Worm (Caenorhabditis elegans) whole organism, L3 larva: ENCODE data around the gene myo-6.

Source experiments
- R02D3.7 ChIP-seq: fragments of 150-350 bp; optimal IDR thresholded peaks from 2 replicates; lab custom pipeline; 2014; ENCODE audit warnings: missing biosample characterization, missing genetic modification characterization
- ZK546.5 ChIP-seq: sonication (generic microtip); optimal IDR thresholded peaks from 2 replicates; lab custom pipeline; 2017; ENCODE audit warnings: missing biosample characterization, missing genetic modification characterization
- aly-2 ChIP-seq: fragments of 150-350 bp; optimal IDR thresholded peaks from 2 replicates; lab custom pipeline; 2014; ENCODE audit warnings: missing biosample characterization, missing genetic modification characterization
- ama-1 ChIP-seq: fragments of 150-350 bp; optimal IDR thresholded peaks from 2 replicates; lab custom pipeline; 2018
- ceh-16 ChIP-seq: sonication (generic microtip); optimal IDR thresholded peaks from 2 replicates; lab custom pipeline; 2017; ENCODE audit warnings: missing biosample characterization, missing genetic modification characterization
- ceh-28 ChIP-seq: fragments of 150-350 bp; optimal IDR thresholded peaks from 2 replicates; lab custom pipeline; 2014; ENCODE audit warnings: missing biosample characterization, missing genetic modification reagents, missing genetic modification characterization
- ceh-82 ChIP-seq: fragments of 150-350 bp; optimal IDR thresholded peaks from 2 replicates; lab custom pipeline; 2014; ENCODE audit warnings: missing biosample characterization, missing genetic modification characterization
- ceh-9 ChIP-seq: sonication (generic microtip); optimal IDR thresholded peaks from 2 replicates; lab custom pipeline; 2018; ENCODE audit warnings: missing biosample characterization, missing genetic modification characterization
- daf-12 ChIP-seq: fragments of 150-350 bp; optimal IDR thresholded peaks from 2 replicates; lab custom pipeline; 2014; ENCODE audit warnings: missing biosample characterization, missing genetic modification reagents, missing genetic modification characterization
- egl-27 ChIP-seq: sonication (generic microtip); optimal IDR thresholded peaks from 4 replicates; lab custom pipeline; 2017; ENCODE audit warnings: missing biosample characterization, missing genetic modification reagents, missing genetic modification characterization
- egl-5 ChIP-seq: fragments of 150-350 bp; optimal IDR thresholded peaks from 2 replicates; lab custom pipeline; 2017; ENCODE audit warnings: missing biosample characterization, missing genetic modification reagents, missing genetic modification characterization, inconsistent platforms
- elt-1 ChIP-seq: fragments of 150-350 bp; optimal IDR thresholded peaks from 2 replicates; lab custom pipeline; 2014; ENCODE audit warnings: missing biosample characterization, missing genetic modification characterization
- elt-2 ChIP-seq: sonication (generic microtip); optimal IDR thresholded peaks from 2 replicates; lab custom pipeline; 2016; ENCODE audit warnings: missing genetic modification reagents, mild to moderate bottlenecking, missing genetic modification characterization, missing compliant biosample characterization
- elt-3 ChIP-seq, 3 experiments: fragments of 150-350 bp in 1 of 3; sonication (generic microtip) in 2 of 3; optimal IDR thresholded peaks; 2 replicates in 2 of 3; 4 replicates in 1 of 3; lab custom pipeline; 2014 to 2017; ENCODE audit warnings: missing biosample characterization in 3 of 3, missing genetic modification characterization in 3 of 3
- eor-1 ChIP-seq, 2 experiments: fragments of 150-350 bp; optimal IDR thresholded peaks; 2 replicates each; lab custom pipeline; 2014 to 2018; ENCODE audit warnings: missing biosample characterization in 2 of 2, missing genetic modification characterization in 2 of 2
- fkh-10 ChIP-seq: sonication (generic microtip); optimal IDR thresholded peaks from 2 replicates; lab custom pipeline; 2017; ENCODE audit warnings: missing biosample characterization, missing genetic modification reagents, missing genetic modification characterization
- fkh-2 ChIP-seq: fragments of 150-350 bp; optimal IDR thresholded peaks from 2 replicates; lab custom pipeline; 2014; ENCODE audit warnings: missing biosample characterization, missing genetic modification reagents, missing genetic modification characterization
- fos-1 ChIP-seq: fragments of 150-350 bp; optimal IDR thresholded peaks from 2 replicates; lab custom pipeline; 2014; ENCODE audit warnings: missing biosample characterization, missing genetic modification characterization
- hmg-11 ChIP-seq: sonication (generic microtip); optimal IDR thresholded peaks from 2 replicates; lab custom pipeline; 2016; ENCODE audit warnings: missing genetic modification characterization, missing compliant biosample characterization
- jun-1 ChIP-seq: fragments of 150-350 bp; optimal IDR thresholded peaks from 2 replicates; lab custom pipeline; 2014; ENCODE audit warnings: missing biosample characterization, missing genetic modification reagents, missing genetic modification characterization
- lin-15B ChIP-seq: fragments of 150-350 bp; optimal IDR thresholded peaks from 2 replicates; lab custom pipeline; 2014; ENCODE audit warnings: missing biosample characterization, missing genetic modification characterization
- lin-39 ChIP-seq: fragments of 150-350 bp; optimal IDR thresholded peaks from 2 replicates; lab custom pipeline; 2018; ENCODE audit warnings: missing biosample characterization, missing genetic modification reagents, missing genetic modification characterization
- lsy-12 ChIP-seq: sonication (generic microtip); optimal IDR thresholded peaks from 2 replicates; lab custom pipeline; 2016; ENCODE audit warnings: mild to moderate bottlenecking, missing genetic modification characterization, missing compliant biosample characterization
- mdl-1 ChIP-seq: fragments of 150-350 bp; optimal IDR thresholded peaks from 2 replicates; lab custom pipeline; 2014; ENCODE audit warnings: missing biosample characterization, missing genetic modification characterization
- mml-1 ChIP-seq: fragments of 150-350 bp; sonication (generic microtip); optimal IDR thresholded peaks from 3 replicates; lab custom pipeline; 2014; ENCODE audit warnings: missing biosample characterization, missing genetic modification characterization
- nfya-1 ChIP-seq: sonication (generic microtip); optimal IDR thresholded peaks from 2 replicates; lab custom pipeline; 2017; ENCODE audit warnings: missing genetic modification characterization, mild to moderate bottlenecking, missing compliant biosample characterization, antibody characterized with exemption, moderate library complexity; ENCODE audit not compliant: insufficient read depth
- nhr-11 ChIP-seq: fragments of 150-350 bp; optimal IDR thresholded peaks from 2 replicates; lab custom pipeline; 2014; ENCODE audit warnings: missing biosample characterization, missing genetic modification characterization
- nhr-12 ChIP-seq: fragments of 150-350 bp; optimal IDR thresholded peaks from 2 replicates; lab custom pipeline; 2014; ENCODE audit warnings: missing biosample characterization, missing genetic modification characterization
- nhr-23 ChIP-seq: fragments of 150-350 bp; optimal IDR thresholded peaks from 2 replicates; lab custom pipeline; 2014; ENCODE audit warnings: missing biosample characterization, missing genetic modification reagents, missing genetic modification characterization
- nhr-237 ChIP-seq: fragments of 150-350 bp; optimal IDR thresholded peaks from 2 replicates; lab custom pipeline; 2014; ENCODE audit warnings: missing biosample characterization, missing genetic modification characterization
- nhr-25 ChIP-seq: sonication (generic microtip); optimal IDR thresholded peaks from 2 replicates; lab custom pipeline; 2017; ENCODE audit warnings: missing biosample characterization, missing genetic modification characterization
- nhr-28 ChIP-seq: fragments of 150-350 bp; optimal IDR thresholded peaks from 2 replicates; lab custom pipeline; 2014; ENCODE audit warnings: missing biosample characterization, missing genetic modification characterization
- nhr-43 ChIP-seq: sonication (generic microtip); optimal IDR thresholded peaks from 2 replicates; lab custom pipeline; 2016; ENCODE audit warnings: mild to moderate bottlenecking, missing genetic modification characterization, missing compliant biosample characterization; ENCODE audit not compliant: poor library complexity, severe bottlenecking
- nhr-67 ChIP-seq: fragments of 150-350 bp; optimal IDR thresholded peaks from 2 replicates; lab custom pipeline; 2014; ENCODE audit warnings: missing biosample characterization, missing genetic modification characterization
- nhr-76 ChIP-seq: fragments of 150-350 bp; sonication (generic microtip); optimal IDR thresholded peaks from 5 replicates; lab custom pipeline; 2014; ENCODE audit warnings: missing biosample characterization, missing genetic modification characterization
- nhr-77 ChIP-seq: fragments of 150-350 bp; optimal IDR thresholded peaks from 2 replicates; lab custom pipeline; 2014; ENCODE audit warnings: missing biosample characterization, missing genetic modification characterization
- pha-4 ChIP-seq: fragments of 150-350 bp; optimal IDR thresholded peaks from 2 replicates; lab custom pipeline; 2014; ENCODE audit warnings: missing biosample characterization, missing genetic modification reagents, missing genetic modification characterization
- pqm-1 ChIP-seq: fragments of 150-350 bp; optimal IDR thresholded peaks from 2 replicates; lab custom pipeline; 2017; ENCODE audit warnings: missing biosample characterization, missing genetic modification characterization, inconsistent platforms
- sea-2 ChIP-seq: fragments of 150-350 bp; sonication (generic microtip); optimal IDR thresholded peaks from 4 replicates; lab custom pipeline; 2014; ENCODE audit warnings: missing biosample characterization, missing genetic modification reagents, missing genetic modification characterization
- skn-1 ChIP-seq: fragments of 150-350 bp; optimal IDR thresholded peaks from 2 replicates; lab custom pipeline; 2014; ENCODE audit warnings: missing biosample characterization, missing genetic modification characterization
- snpc-4 ChIP-seq: fragments of 150-350 bp; optimal IDR thresholded peaks from 2 replicates; lab custom pipeline; 2014; ENCODE audit warnings: missing biosample characterization, missing genetic modification characterization
- tbx-2 ChIP-seq: sonication (generic microtip); optimal IDR thresholded peaks from 2 replicates; lab custom pipeline; 2016; ENCODE audit warnings: mild to moderate bottlenecking, missing genetic modification characterization, missing compliant biosample characterization
- unc-39 ChIP-seq: sonication (generic microtip); optimal IDR thresholded peaks from 4 replicates; lab custom pipeline; 2017; ENCODE audit warnings: missing biosample characterization, missing genetic modification characterization
- unc-62 ChIP-seq: fragments of 150-350 bp; sonication (generic microtip); optimal IDR thresholded peaks from 4 replicates; lab custom pipeline; 2014; ENCODE audit warnings: missing biosample characterization, missing genetic modification reagents, missing genetic modification characterization
- zag-1 ChIP-seq: fragments of 150-350 bp; optimal IDR thresholded peaks from 2 replicates; lab custom pipeline; 2014; ENCODE audit warnings: missing biosample characterization, missing genetic modification characterization
- ztf-11 ChIP-seq: fragments of 150-350 bp; optimal IDR thresholded peaks from 2 replicates; lab custom pipeline; 2014; ENCODE audit warnings: missing biosample characterization, missing genetic modification characterization
- ztf-4 ChIP-seq: fragments of 150-350 bp; optimal IDR thresholded peaks from 2 replicates; lab custom pipeline; 2014; ENCODE audit warnings: missing biosample characterization, missing genetic modification characterization

myo-6 gene

ce11 chrIII:13464493-13465362 lies 55.1 kb downstream of the myo-6 start, which contains the start of gene kel-3 (continued):
- TF ChIP-seq R02D3.7 = peak; percentile 26
- TF ChIP-seq jun-1 (tag; lab: Kevin White, UChicago) = peak; percentile 85
- TF ChIP-seq zag-1 (tag; lab: Kevin White, UChicago) = no peak
- TF ChIP-seq ztf-4 (tag; lab: Kevin White, UChicago) = no peak

- TF ChIP-seq lin-15B (tag; lab: Kevin White, UChicago) = peak; percentile 86
- no peak for TF ChIP-seq nhr-11 (tag; lab: Kevin White, UChicago)
- TF ChIP-seq daf-12 = no peak
- TF ChIP-seq R02D3.7 = peak; percentile 34
- TF ChIP-seq ceh-9 = no peak
- no peak for TF ChIP-seq fos-1 (tag; lab: Kevin White, UChicago)
- no peak for TF ChIP-seq aly-2 (tag; lab: Kevin White, UChicago)
- peak; percentile 97 for TF ChIP-seq pha-4 (tag; lab: Kevin White, UChicago)
- no peak for TF ChIP-seq unc-62 (GFP tag; lab: Kevin White, UChicago)
- TF ChIP-seq nhr-67 = no peak
- TF ChIP-seq elt-2 = peak; percentile 50
- no peak for TF ChIP-seq ceh-16 (tag; lab: Kevin White, UChicago)
- peak; percentile 49 for TF ChIP-seq hmg-11 (tag; lab: Kevin White, UChicago)
- no peak for TF ChIP-seq mdl-1
- TF ChIP-seq tbx-2 (tag; lab: Kevin White, UChicago) = peak; percentile 71
- TF ChIP-seq sea-2 (GFP tag; lab: Kevin White, UChicago) = no peak
- peak; percentile 89 for TF ChIP-seq skn-1 (tag; lab: Kevin White, UChicago)
- TF ChIP-seq nhr-28 (tag; lab: Kevin White, UChicago) = no peak
- TF ChIP-seq nhr-12 (tag; lab: Kevin White, UChicago) = no peak
- TF ChIP-seq nhr-25 (tag; lab: Kevin White, UChicago) = peak; percentile 91
- peak; percentile 95 for TF ChIP-seq nfya-1
- peak; percentile 95 for TF ChIP-seq ceh-28
- TF ChIP-seq snpc-4 (tag; lab: Kevin White, UChicago) = peak; percentile 82
- TF ChIP-seq nhr-76 = no peak
- TF ChIP-seq ceh-82 (tag; lab: Kevin White, UChicago) = peak; percentile 48
- TF ChIP-seq ztf-11 (tag; lab: Kevin White, UChicago) = no peak
- peak; percentile 90 for TF ChIP-seq nhr-43 (tag; lab: Kevin White, UChicago)
- peak; percentile 56 for TF ChIP-seq lin-39 (tag; lab: Kevin White, UChicago)
- peak; percentile 61 for TF ChIP-seq pqm-1 (tag; lab: Kevin White, UChicago)
- TF ChIP-seq ama-1 = peak; percentile 74
- peak; percentile 51 for TF ChIP-seq fkh-10 (GFP tag; lab: Kevin White, UChicago)
- peak; percentile 28 for TF ChIP-seq nhr-77 (tag; lab: Kevin White, UChicago)
- TF ChIP-seq jun-1 (tag; lab: Kevin White, UChicago) = peak; percentile 84
- no peak for TF ChIP-seq fkh-2
- TF ChIP-seq mml-1 (tag; lab: Kevin White, UChicago) = no peak
- no peak for TF ChIP-seq egl-5 (tag; lab: Kevin White, UChicago)
- TF ChIP-seq nhr-237 (tag; lab: Kevin White, UChicago) = no peak
- peak; percentile 64 for TF ChIP-seq ZK546.5 (tag; lab: Kevin White, UChicago)
- TF ChIP-seq elt-3 (tag; optimal IDR thresholded peaks at IDR 0.05; lab: Kevin White, UChicago) = no peak
- peak; percentile 60 for TF ChIP-seq elt-1 (tag; lab: Kevin White, UChicago)
- peak in 1 of 2 experiments; percentile 58 for TF ChIP-seq eor-1 (tag; optimal IDR thresholded peaks at IDR 0.05; lab: Kevin White, UChicago)
- TF ChIP-seq egl-27 (tag; lab: Kevin White, UChicago) = no peak
- peak; percentile 95 for TF ChIP-seq nhr-23 (tag; lab: Kevin White, UChicago)
- TF ChIP-seq lsy-12 (tag; lab: Kevin White, UChicago) = peak; percentile 76
- peak; percentile 49 for TF ChIP-seq ztf-4 (tag; lab: Kevin White, UChicago)
- no peak for TF ChIP-seq unc-39 (tag; lab: Kevin White, UChicago)
- no peak for TF ChIP-seq zag-1 (tag; lab: Kevin White, UChicago)
Measured at ce11 chrIII:13465918-13466592, 56.5 kb downstream of the myo-6 start, which contains the start of gene cdk-5. TSS of gene cdk-5 (minus strand) at chrIII:13466342.
